Worm (Caenorhabditis elegans): ENCODE results near the gene W02B12.16.
A peak's percentile ranks its signal among the peaks of the same experiment; 100 is the strongest.

The W02B12.16 gene

DNA sequence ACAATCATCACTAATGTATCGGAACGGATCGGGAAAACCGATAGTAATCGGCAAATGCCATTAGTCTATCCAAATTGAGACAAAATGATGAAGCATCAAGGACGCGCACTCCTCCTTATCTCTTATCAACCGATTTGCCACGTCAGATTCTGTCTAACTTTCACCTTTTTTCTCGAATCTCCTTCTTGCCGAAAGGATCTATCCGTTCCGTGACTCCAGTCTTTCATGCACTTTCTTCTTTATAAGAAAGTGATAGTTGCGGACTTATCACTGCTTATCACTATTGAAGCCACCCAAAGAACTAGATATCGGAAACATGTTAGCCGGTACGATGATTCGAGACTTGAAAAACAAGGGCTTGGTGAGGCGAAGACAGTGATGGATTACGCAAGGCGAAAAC lies 25.6 kb upstream of the W02B12.16 start:
- TF ChIP-seq skn-1 (tag; optimal IDR thresholded peaks at IDR 0.05) (no peak), sea-2 (GFP tag; optimal IDR thresholded peaks at IDR 0.05) (no peak), elt-3 (tag; optimal IDR thresholded peaks at IDR 0.05) (peak; percentile 98 to 100 (median 100)), mdl-1 (tag; optimal IDR thresholded peaks at IDR 0.05) (no peak), ztf-4 (tag; optimal IDR thresholded peaks at IDR 0.05) (no peak), ZK546.5 (tag; optimal IDR thresholded peaks at IDR 0.05) (no peak), nhr-23 (tag; optimal IDR thresholded peaks at IDR 0.05) (peak; percentile 49), lin-39 (tag; optimal IDR thresholded peaks at IDR 0.05) (no peak), nhr-43 (tag; optimal IDR thresholded peaks at IDR 0.05; ENCODE audit: poor library complexity, severe bottlenecking) (peak; percentile 81), ceh-28 (tag; optimal IDR thresholded peaks at IDR 0.05) (no peak), nhr-25 (tag; optimal IDR thresholded peaks at IDR 0.05) (peak; percentile 60), tbx-2 (tag; optimal IDR thresholded peaks at IDR 0.05) (peak; percentile 39), hmg-11 (tag; optimal IDR thresholded peaks at IDR 0.05) (no peak), nhr-11 (tag; optimal IDR thresholded peaks at IDR 0.05) (no peak), pha-4 (tag; optimal IDR thresholded peaks at IDR 0.05) (no peak), aly-2 (tag; optimal IDR thresholded peaks at IDR 0.05) (no peak), elt-1 (tag; optimal IDR thresholded peaks at IDR 0.05) (no peak), fkh-2 (tag; optimal IDR thresholded peaks at IDR 0.05) (no peak), nhr-67 (tag; optimal IDR thresholded peaks at IDR 0.05) (no peak), zag-1 (tag; optimal IDR thresholded peaks at IDR 0.05) (no peak), nhr-12 (tag; optimal IDR thresholded peaks at IDR 0.05) (no peak)

DNA sequence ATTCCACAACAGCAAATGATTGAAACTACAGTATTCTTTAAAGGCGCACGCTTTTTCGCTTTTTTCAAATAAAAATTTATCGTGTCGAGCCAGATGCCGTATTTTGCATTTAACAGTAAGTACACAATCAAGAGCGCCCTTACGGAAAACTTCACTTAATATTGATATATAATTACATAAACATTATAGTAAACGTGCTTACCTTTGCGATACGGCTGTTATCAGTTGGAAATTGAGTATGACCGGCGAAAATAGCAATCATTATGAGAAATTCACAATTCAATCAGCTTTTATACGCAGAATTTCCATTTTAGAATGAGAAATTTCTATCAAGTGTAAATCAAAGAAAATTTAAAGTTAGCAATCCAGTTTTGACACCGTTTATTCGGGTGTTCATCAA lies 23.9 kb upstream of the W02B12.16 start, which contains the start of gene B0334.20:
TSS of gene B0334.20 (minus strand) at position 262 of the 400 bp plus-strand sequence.
- no peak for TF ChIP-seq ZK546.5 (tag; optimal IDR thresholded peaks at IDR 0.05)
- TF ChIP-seq elt-2 (tag; optimal IDR thresholded peaks at IDR 0.05): peak; percentile 44

DNA sequence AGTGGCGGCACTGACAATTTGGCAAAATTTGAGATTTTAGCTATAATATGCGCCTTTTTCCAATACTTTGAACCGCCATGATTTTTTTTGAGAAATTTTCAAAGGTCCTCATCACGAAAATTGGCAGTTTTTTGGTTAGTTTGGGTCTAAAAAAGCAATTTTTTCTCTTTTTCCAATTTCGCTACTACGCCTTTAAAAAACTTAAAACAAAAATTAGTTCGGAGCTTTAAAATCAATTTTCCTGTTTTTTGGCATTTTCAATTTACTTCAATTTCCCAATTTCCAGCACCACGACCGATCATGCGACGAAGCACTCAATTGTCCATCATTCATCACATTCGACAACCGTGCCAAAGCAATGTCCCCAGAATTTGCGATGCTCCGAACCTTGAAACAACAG lies 21.1 kb upstream of the W02B12.16 start, which contains the start of gene B0334.5:
TSS of gene B0334.5 (plus strand) at position 301 of the 400 bp plus-strand sequence.
- no peak for TF ChIP-seq lin-39 (tag; optimal IDR thresholded peaks at IDR 0.05)

DNA sequence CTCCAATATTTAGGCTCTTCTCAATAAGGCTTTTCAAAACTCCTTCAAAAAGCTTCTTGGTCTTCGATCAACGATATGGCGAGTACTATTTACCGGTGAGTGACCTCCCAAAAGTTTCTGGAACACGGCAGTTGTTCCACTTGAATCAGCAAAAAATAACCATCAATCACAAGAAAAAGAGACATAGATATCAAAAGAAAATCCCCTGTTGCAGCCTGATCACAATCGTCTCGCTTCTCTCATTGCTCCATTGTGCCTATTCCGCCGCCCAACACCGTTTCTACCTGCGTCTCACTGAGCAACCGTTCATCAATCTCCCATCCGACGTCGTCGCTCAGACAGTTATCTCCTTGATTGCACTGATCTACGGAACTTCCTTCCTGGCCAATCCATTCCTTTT lies 20.5 kb upstream of the W02B12.16 start, which contains the start of gene emc-5:
TSS of gene emc-5 (plus strand) at position 14 of the 400 bp plus-strand sequence.
- TF ChIP-seq elt-2 (tag; optimal IDR thresholded peaks at IDR 0.05): no peak
- TF ChIP-seq nhr-237 (tag; optimal IDR thresholded peaks at IDR 0.05): no peak
- TF ChIP-seq lin-39 (tag; optimal IDR thresholded peaks at IDR 0.05): peak; percentile 69
- no peak for TF ChIP-seq nhr-23 (tag; optimal IDR thresholded peaks at IDR 0.05)
- no peak for TF ChIP-seq ceh-82 (tag; optimal IDR thresholded peaks at IDR 0.05)
- TF ChIP-seq elt-1 (tag; optimal IDR thresholded peaks at IDR 0.05): no peak
- no peak for TF ChIP-seq ama-1 (optimal IDR thresholded peaks at IDR 0.05)
- no peak for TF ChIP-seq sea-2 (GFP tag; optimal IDR thresholded peaks at IDR 0.05)
- no peak for TF ChIP-seq aly-2 (tag; optimal IDR thresholded peaks at IDR 0.05)
- TF ChIP-seq tbx-2 (tag; optimal IDR thresholded peaks at IDR 0.05): no peak
- TF ChIP-seq nfya-1 (tag; optimal IDR thresholded peaks at IDR 0.05; ENCODE audit: insufficient read depth): peak; percentile 21
- no peak for TF ChIP-seq pha-4 (tag; optimal IDR thresholded peaks at IDR 0.05)
- TF ChIP-seq lin-15B (tag; optimal IDR thresholded peaks at IDR 0.05): no peak
- TF ChIP-seq fkh-10 (GFP tag; optimal IDR thresholded peaks at IDR 0.05): no peak
- no peak for TF ChIP-seq daf-12 (tag; optimal IDR thresholded peaks at IDR 0.05)

DNA sequence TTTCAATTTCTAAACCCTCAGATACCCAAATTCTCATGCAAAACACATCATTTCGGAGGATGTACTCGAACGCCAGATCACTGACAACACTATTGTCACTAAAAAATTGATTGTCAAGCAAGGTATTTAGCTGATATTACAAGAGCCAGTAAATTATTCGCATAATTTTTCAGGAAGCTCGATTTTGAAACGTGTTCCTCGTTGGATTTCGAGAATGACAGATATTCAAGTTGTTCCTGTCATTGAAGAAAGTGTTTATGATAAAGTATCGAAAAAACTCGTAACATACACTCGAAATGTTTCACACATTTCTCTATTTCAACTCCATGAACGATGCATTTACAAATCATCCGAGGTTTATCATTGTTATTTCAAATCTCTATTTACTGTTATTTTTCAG lies 19.5 kb upstream of the W02B12.16 start:
- TF ChIP-seq pha-4 (tag; optimal IDR thresholded peaks at IDR 0.05): no peak
- TF ChIP-seq lsy-12 (tag; optimal IDR thresholded peaks at IDR 0.05): no peak
- no peak for TF ChIP-seq zag-1 (tag; optimal IDR thresholded peaks at IDR 0.05)
- TF ChIP-seq lin-39 (tag; optimal IDR thresholded peaks at IDR 0.05): no peak
- no peak for TF ChIP-seq nhr-237 (tag; optimal IDR thresholded peaks at IDR 0.05)
- TF ChIP-seq lin-15B (tag; optimal IDR thresholded peaks at IDR 0.05): no peak
- no peak for TF ChIP-seq hmg-11 (tag; optimal IDR thresholded peaks at IDR 0.05)

DNA sequence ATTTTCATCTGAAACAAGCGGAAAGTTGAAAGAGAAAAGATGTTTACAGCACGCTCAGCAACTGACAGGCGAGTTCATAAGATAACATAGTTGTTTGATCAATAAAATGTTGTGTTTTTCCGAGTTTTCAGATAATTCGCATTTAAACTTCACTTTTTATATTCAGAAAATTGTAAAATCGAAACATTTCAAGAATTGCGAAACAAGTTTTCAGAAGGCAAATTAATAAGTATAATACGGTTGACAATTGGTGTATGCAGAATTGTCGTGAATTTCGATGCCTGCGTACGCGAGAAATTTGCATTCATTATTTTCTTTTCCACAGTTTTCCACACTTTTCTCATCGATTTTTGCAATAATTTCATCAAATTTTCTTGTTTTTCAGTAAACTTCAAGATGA lies 19.0 kb upstream of the W02B12.16 start, which contains the start of the genes ooc-3 and B0334.4:
TSS of gene ooc-3 (minus strand) at position 15 of the 400 bp plus-strand sequence.
TSS of gene B0334.4 (plus strand) at position 386 of the 400 bp plus-strand sequence.
- TF ChIP-seq nfya-1 (tag; optimal IDR thresholded peaks at IDR 0.05; ENCODE audit: insufficient read depth) (peak; percentile 72), pha-4 (tag; optimal IDR thresholded peaks at IDR 0.05) (peak; percentile 70), egl-5 (tag; optimal IDR thresholded peaks at IDR 0.05) (peak; percentile 11), ceh-9 (tag; optimal IDR thresholded peaks at IDR 0.05) (no peak), skn-1 (tag; optimal IDR thresholded peaks at IDR 0.05) (peak; percentile 56)
